Fruit fly (Drosophila melanogaster) whole organism, wandering third instar larva: ENCODE data around the gene CG15535.

Source experiments
- Hnf4 ChIP-seq: fragments of 200-800 bp; sonication (Bioruptor generic); optimal IDR thresholded peaks from 2 replicates; lab custom pipeline; 2016; ENCODE audit warnings: missing biosample characterization, mild to moderate bottlenecking, missing genetic modification characterization
- Rel ChIP-seq, 2 experiments: fragments of 200-800 bp; sonication (Bioruptor generic) in 1 of 2; optimal IDR thresholded peaks; 2 replicates in 1 of 2; 3 replicates in 1 of 2; lab custom pipeline; 2016 to 2019; ENCODE audit warnings: mild to moderate bottlenecking in 2 of 2, missing biosample characterization in 2 of 2, missing genetic modification characterization in 2 of 2, moderate library complexity in 1 of 2

- TF ChIP-seq Rel (GFP tag; optimal IDR thresholded peaks at IDR 0.05; lab: Kevin White, UChicago) (no peak), Rel (tag; optimal IDR thresholded peaks at IDR 0.05; lab: Kevin White, UChicago) (no peak), Hnf4 (GFP tag; lab: Kevin White, UChicago) (no peak)
Measured at dm6 chr3R:30383181-30383580, 40.5 kb downstream of the CG15535 start.
